Fruit fly (Drosophila melanogaster) whole organism, prepupa: ENCODE measurements around the gene CG15882.

ENCODE experiments used
- CG11294 ChIP-seq: fragments of 200-800 bp; sonication (Bioruptor generic); IDR thresholded peaks from 2 replicates; pipeline ENCODE4 v1.3.6; 2022; ENCODE audit warnings: missing biosample characterization, missing genetic modification characterization
- CG11762 ChIP-seq: fragments of 200-800 bp; sonication (Bioruptor generic); optimal IDR thresholded peaks from 3 replicates; lab custom pipeline; 2016; ENCODE audit warnings: missing biosample characterization, missing genetic modification characterization; ENCODE audit not compliant: insufficient read depth
- CG11902 ChIP-seq: fragments of 200-800 bp; sonication (Bioruptor generic); optimal IDR thresholded peaks from 3 replicates; lab custom pipeline; 2016; ENCODE audit warnings: missing biosample characterization, missing genetic modification characterization
- CG16779 ChIP-seq: fragments of 200-800 bp; sonication (Bioruptor generic); optimal IDR thresholded peaks from 3 replicates; lab custom pipeline; 2017; ENCODE audit warnings: missing biosample characterization, mild to moderate bottlenecking, missing genetic modification characterization
- CG31627 ChIP-seq: fragments of 200-800 bp; sonication (Bioruptor generic); optimal IDR thresholded peaks from 3 replicates; lab custom pipeline; 2016; ENCODE audit warnings: missing biosample characterization, missing genetic modification characterization
- CG34406 ChIP-seq: fragments of 200-800 bp; sonication (Bioruptor generic); optimal IDR thresholded peaks from 3 replicates; lab custom pipeline; 2016; ENCODE audit warnings: missing biosample characterization, missing genetic modification characterization
- CG4318 ChIP-seq: fragments of 200-800 bp; sonication (Bioruptor generic); optimal IDR thresholded peaks from 3 replicates; lab custom pipeline; 2017; ENCODE audit warnings: missing biosample characterization, mild to moderate bottlenecking, missing genetic modification characterization
- CG6163 ChIP-seq: fragments of 200-800 bp; sonication (Bioruptor generic); IDR thresholded peaks from 3 replicates; pipeline ENCODE4 v1.3.6; 2022; ENCODE audit warnings: missing biosample characterization, missing genetic modification characterization
- CG6792 ChIP-seq: fragments of 200-800 bp; sonication (Bioruptor generic); optimal IDR thresholded peaks from 3 replicates; lab custom pipeline; 2016; ENCODE audit warnings: missing biosample characterization, missing genetic modification characterization
- CG6808 ChIP-seq: fragments of 200-800 bp; sonication (Bioruptor generic); optimal IDR thresholded peaks from 3 replicates; lab custom pipeline; 2017; ENCODE audit warnings: missing biosample characterization, missing genetic modification characterization, mild to moderate bottlenecking, moderate library complexity, missing genetic modification reagents
- CG6854 ChIP-seq: fragments of 200-800 bp; sonication (Bioruptor generic); optimal IDR thresholded peaks from 2 replicates; lab custom pipeline; 2017; ENCODE audit warnings: missing biosample characterization, mild to moderate bottlenecking, missing genetic modification characterization
- CG8119 ChIP-seq: fragments of 200-800 bp; sonication (Bioruptor generic); IDR thresholded peaks from 3 replicates; pipeline ENCODE4 v1.3.6; 2022; ENCODE audit warnings: missing biosample characterization, missing genetic modification characterization
- CG8319 ChIP-seq: fragments of 200-800 bp; sonication (Bioruptor generic); optimal IDR thresholded peaks from 3 replicates; lab custom pipeline; 2016; ENCODE audit warnings: missing biosample characterization, missing genetic modification characterization
- CG9139 ChIP-seq: fragments of 200-800 bp; sonication (Bioruptor generic); optimal IDR thresholded peaks from 3 replicates; lab custom pipeline; 2017; ENCODE audit warnings: missing biosample characterization, mild to moderate bottlenecking, missing genetic modification characterization
- Eip75B ChIP-seq: fragments of 200-800 bp; sonication (Bioruptor generic); optimal IDR thresholded peaks from 3 replicates; lab custom pipeline; 2016; ENCODE audit warnings: missing biosample characterization, missing genetic modification characterization
- Eip78C ChIP-seq: fragments of 200-800 bp; sonication (Bioruptor generic); peaks from one replicate; lab custom pipeline; 2016; ENCODE audit warnings: missing biosample characterization, missing genetic modification characterization
- Ets21C ChIP-seq: fragments of 200-800 bp; sonication (Bioruptor generic); optimal IDR thresholded peaks from 3 replicates; lab custom pipeline; 2016; ENCODE audit warnings: missing biosample characterization, missing genetic modification characterization
- Ets96B ChIP-seq: fragments of 200-800 bp; optimal IDR thresholded peaks from 2 replicates; lab custom pipeline; 2019; ENCODE audit warnings: missing biosample characterization, mild to moderate bottlenecking, missing genetic modification characterization, moderate library complexity
- Gug ChIP-seq: fragments of 200-800 bp; sonication (Bioruptor generic); IDR thresholded peaks from 2 replicates; pipeline ENCODE4 v1.3.6; 2022; ENCODE audit warnings: missing biosample characterization, missing genetic modification characterization
- Hr38 ChIP-seq: sonication (Bioruptor generic); optimal IDR thresholded peaks from 2 replicates; lab custom pipeline; 2016; ENCODE audit warnings: missing biosample characterization, missing genetic modification characterization
- Hr39 ChIP-seq: fragments of 200-800 bp; sonication (Bioruptor generic); optimal IDR thresholded peaks from 2 replicates; lab custom pipeline; 2016; ENCODE audit warnings: missing biosample characterization, missing genetic modification characterization
- Hr4 ChIP-seq: fragments of 200-800 bp; sonication (Bioruptor generic); optimal IDR thresholded peaks from 3 replicates; lab custom pipeline; 2016; ENCODE audit warnings: missing biosample characterization, missing genetic modification characterization
- OdsH ChIP-seq: fragments of 200-800 bp; sonication (Bioruptor generic); optimal IDR thresholded peaks from 3 replicates; lab custom pipeline; 2016; ENCODE audit warnings: missing biosample characterization, missing genetic modification characterization
- Smox ChIP-seq: fragments of 200-800 bp; sonication (Bioruptor generic); optimal IDR thresholded peaks from 3 replicates; lab custom pipeline; 2016; ENCODE audit warnings: missing biosample characterization, missing genetic modification characterization
- achi ChIP-seq: fragments of 200-800 bp; sonication (Bioruptor generic); optimal IDR thresholded peaks from 3 replicates; lab custom pipeline; 2016; ENCODE audit warnings: missing biosample characterization, missing genetic modification characterization
- acj6 ChIP-seq: fragments of 200-800 bp; sonication (Bioruptor generic); optimal IDR thresholded peaks from 3 replicates; lab custom pipeline; 2016; ENCODE audit warnings: missing biosample characterization, missing genetic modification characterization
- cyc ChIP-seq: fragments of 200-800 bp; sonication (Bioruptor generic); optimal IDR thresholded peaks from 3 replicates; lab custom pipeline; 2016; ENCODE audit warnings: missing biosample characterization, missing genetic modification characterization
- dsx ChIP-seq: fragments of 200-800 bp; optimal IDR thresholded peaks from 3 replicates; lab custom pipeline; 2019; ENCODE audit warnings: missing biosample characterization, mild to moderate bottlenecking, missing genetic modification characterization, moderate library complexity; ENCODE audit not compliant: poor library complexity, severe bottlenecking
- esn ChIP-seq: fragments of 200-800 bp; sonication (Bioruptor generic); optimal IDR thresholded peaks from 2 replicates; lab custom pipeline; 2016; ENCODE audit warnings: missing biosample characterization, mild to moderate bottlenecking, missing genetic modification characterization, moderate library complexity
- fd59A ChIP-seq: fragments of 200-800 bp; sonication (Bioruptor generic); optimal IDR thresholded peaks from 2 replicates; lab custom pipeline; 2017; ENCODE audit warnings: missing biosample characterization, mild to moderate bottlenecking, missing genetic modification characterization, missing genetic modification reagents
- fd85E ChIP-seq: fragments of 200-800 bp; sonication (Bioruptor generic); optimal IDR thresholded peaks from 3 replicates; lab custom pipeline; 2016; ENCODE audit warnings: missing biosample characterization, missing genetic modification characterization
- lz ChIP-seq: fragments of 200-800 bp; sonication (Bioruptor generic); optimal IDR thresholded peaks from 3 replicates; lab custom pipeline; 2016; ENCODE audit warnings: missing biosample characterization, missing genetic modification characterization
- net ChIP-seq: fragments of 200-800 bp; sonication (Bioruptor generic); optimal IDR thresholded peaks from 3 replicates; lab custom pipeline; 2016; ENCODE audit warnings: missing biosample characterization, missing genetic modification characterization
- pdm3 ChIP-seq: fragments of 200-800 bp; sonication (Bioruptor generic); optimal IDR thresholded peaks from 3 replicates; lab custom pipeline; 2016; ENCODE audit warnings: missing biosample characterization, missing genetic modification characterization
- salr ChIP-seq, 2 experiments: fragments of 200-800 bp; sonication (Bioruptor generic); optimal IDR thresholded peaks; 3 replicates each; lab custom pipeline; 2016 to 2018; ENCODE audit warnings: missing biosample characterization in 2 of 2, missing genetic modification characterization in 2 of 2, mild to moderate bottlenecking in 1 of 2
- ss ChIP-seq, 2 experiments: fragments of 200-800 bp; sonication (Bioruptor generic); optimal IDR thresholded peaks; 2 replicates in 1 of 2; 3 replicates in 1 of 2; lab custom pipeline; 2017 to 2018; ENCODE audit warnings: mild to moderate bottlenecking in 2 of 2, missing biosample characterization in 2 of 2, missing genetic modification characterization in 2 of 2, moderate library complexity in 1 of 2
- vri ChIP-seq: fragments of 200-800 bp; sonication (Bioruptor generic); optimal IDR thresholded peaks from 3 replicates; lab custom pipeline; 2016; ENCODE audit warnings: missing biosample characterization, mild to moderate bottlenecking, missing genetic modification characterization

Gene CG15882

DNA sequence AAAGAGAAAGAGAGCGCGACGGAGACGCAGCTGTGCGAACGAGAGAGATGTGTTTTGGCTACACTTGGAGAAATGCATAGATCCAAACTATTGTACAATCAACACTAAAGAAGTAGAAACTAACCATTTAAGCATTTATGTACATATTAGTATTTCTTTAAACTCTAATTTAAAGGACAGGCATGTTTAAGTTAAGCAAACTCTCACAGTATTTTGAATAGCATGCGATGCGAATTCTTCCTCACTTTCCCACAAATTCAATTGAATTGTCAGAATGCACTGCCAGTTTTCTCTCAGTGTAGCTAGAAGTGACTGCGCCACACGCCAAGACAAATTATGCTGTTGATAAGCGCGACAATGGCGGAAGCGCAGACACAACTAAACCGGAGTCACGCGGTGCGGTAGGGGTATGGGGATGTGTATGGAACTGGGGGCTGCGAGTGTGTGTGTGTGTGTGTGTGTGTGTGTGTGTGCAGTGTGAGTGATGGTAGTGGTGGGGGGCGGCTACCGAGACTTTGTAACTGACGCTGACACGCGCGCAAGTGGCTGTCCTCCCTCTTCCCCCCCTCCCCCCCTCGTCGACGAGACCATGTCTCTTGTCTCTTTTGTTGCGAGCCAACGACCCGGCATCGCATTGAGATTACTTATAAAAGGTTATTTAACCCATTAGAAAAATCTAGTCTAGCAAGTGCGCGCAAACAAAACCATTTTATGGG is 17.2 kb downstream of the CG15882 start (continued):
- TF ChIP-seq CG6163 (no peak), vri (no peak), CG6854 (no peak), OdsH (GFP tag; lab: Kevin White, UChicago) (peak; percentile 27), dsx (peak; percentile 7), Hr4 (GFP tag; lab: Kevin White, UChicago) (peak; percentile 4), salr (GFP tag; optimal IDR thresholded peaks at IDR 0.05; lab: Kevin White, UChicago) (peak in 1 of 2 experiments; percentile 14), fd59A (GFP tag; lab: Kevin White, UChicago) (peak; percentile 14), Ets21C (GFP tag; lab: Kevin White, UChicago) (no peak), CG34406 (GFP tag; lab: Kevin White, UChicago) (no peak), pdm3 (GFP tag; lab: Kevin White, UChicago) (peak; percentile 18), fd85E (GFP tag; lab: Kevin White, UChicago) (no peak)

dm6 chrX:19096179-19096578 is 28.0 kb downstream of the CG15882 start:
- TF ChIP-seq Eip78C = no peak
- TF ChIP-seq CG4318 (GFP tag; lab: Kevin White, UChicago) = no peak
- TF ChIP-seq CG11902 (GFP tag; lab: Kevin White, UChicago) = no peak
- no peak for TF ChIP-seq Ets21C (GFP tag; lab: Kevin White, UChicago)
- no peak for TF ChIP-seq achi (GFP tag; lab: Kevin White, UChicago)
- TF ChIP-seq CG8319 = no peak
- no peak for TF ChIP-seq CG11762 (GFP tag; lab: Kevin White, UChicago)
- no peak for TF ChIP-seq esn (GFP tag; lab: Kevin White, UChicago)
- TF ChIP-seq dsx = no peak
- TF ChIP-seq CG6163 = no peak
- TF ChIP-seq CG31627 = no peak
- no peak for TF ChIP-seq Gug (GFP tag; lab: Robert Waterston, UW)
- no peak for TF ChIP-seq net (GFP tag; lab: Kevin White, UChicago)
- TF ChIP-seq CG11294 (GFP tag; lab: Robert Waterston, UW) = no peak

- TF ChIP-seq ss (GFP tag; optimal IDR thresholded peaks at IDR 0.05; lab: Kevin White, UChicago) (no peak), salr (GFP tag; optimal IDR thresholded peaks at IDR 0.05; lab: Kevin White, UChicago) (no peak), Ets96B (no peak), cyc (GFP tag; lab: Kevin White, UChicago) (no peak), Hr39 (GFP tag; lab: Kevin White, UChicago) (no peak), net (GFP tag; lab: Kevin White, UChicago) (no peak), Ets21C (GFP tag; lab: Kevin White, UChicago) (no peak), achi (GFP tag; lab: Kevin White, UChicago) (no peak), acj6 (GFP tag; lab: Kevin White, UChicago) (no peak)
- TF ChIP-seq, all 60 proteins: peak for 0
These were observed 41.0 kb downstream of the CG15882 start, which contains the start of gene CG7423 for dm6 chrX:19083190-19083589. TSS of gene CG7423 (minus strand) at chrX:19083290.

- TF ChIP-seq CG8119 (GFP tag; lab: Robert Waterston, UW) = no peak
- TF ChIP-seq CG16779 (tag; lab: Kevin White, UChicago) = no peak
- TF ChIP-seq CG6792 (GFP tag; lab: Kevin White, UChicago) = no peak
- TF ChIP-seq Eip75B (GFP tag; lab: Kevin White, UChicago) = no peak
- no peak for TF ChIP-seq lz
- no peak for TF ChIP-seq Ets96B
- no peak for TF ChIP-seq CG31627
- TF ChIP-seq CG11902 (GFP tag; lab: Kevin White, UChicago) = no peak
- no peak for TF ChIP-seq CG34406 (GFP tag; lab: Kevin White, UChicago)
- TF ChIP-seq salr (GFP tag; optimal IDR thresholded peaks at IDR 0.05; lab: Kevin White, UChicago) = no peak
- TF ChIP-seq CG9139 (GFP tag; lab: Kevin White, UChicago) = no peak
- no peak for TF ChIP-seq Hr4 (GFP tag; lab: Kevin White, UChicago)
- no peak for TF ChIP-seq CG6808 (GFP tag; lab: Kevin White, UChicago)
- no peak for TF ChIP-seq Smox (GFP tag; lab: Kevin White, UChicago)
- TF ChIP-seq Hr38 (GFP tag; lab: Kevin White, UChicago) = no peak
These were observed 42.8 kb downstream of the CG15882 start, which contains the start of gene CG14191 for dm6 chrX:19081365-19081764. TSS of gene CG14191 (plus strand) at chrX:19081665.
